Fruit fly (Drosophila melanogaster): Measurements from ENCODE around the gene Drep4.

Gene Drep4

DNA sequence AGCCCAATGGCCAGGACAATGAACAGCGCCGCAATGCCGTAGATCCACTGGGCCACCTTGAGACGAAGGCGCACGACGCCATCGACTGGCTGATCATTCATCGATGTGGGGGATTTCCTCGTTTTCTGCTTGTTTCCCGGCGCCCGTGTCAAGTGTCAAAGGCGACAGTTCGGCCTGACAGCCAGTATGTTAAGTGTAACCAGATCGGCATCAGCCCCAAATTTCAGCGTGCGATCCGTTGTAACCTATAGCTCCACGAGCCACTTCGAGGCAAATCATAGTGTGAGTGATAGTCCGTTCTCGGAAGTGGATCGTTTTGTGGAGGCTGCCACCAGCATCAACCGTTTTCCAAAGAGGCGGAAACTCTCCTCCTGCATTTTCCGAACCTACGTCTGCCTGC, 20.4 kb upstream of the Drep4 start, which contains the start of gene CG43779:
TSS of gene CG43779 (minus strand) at position 101 of the 400 bp plus-strand sequence.
- TF ChIP-seq pan (optimal IDR thresholded peaks at IDR 0.05) (no peak), Mio (GFP tag; optimal IDR thresholded peaks at IDR 0.05) (no peak), Dif (GFP tag; optimal IDR thresholded peaks at IDR 0.05; ENCODE audit: partially characterized antibody) (no peak)

DNA sequence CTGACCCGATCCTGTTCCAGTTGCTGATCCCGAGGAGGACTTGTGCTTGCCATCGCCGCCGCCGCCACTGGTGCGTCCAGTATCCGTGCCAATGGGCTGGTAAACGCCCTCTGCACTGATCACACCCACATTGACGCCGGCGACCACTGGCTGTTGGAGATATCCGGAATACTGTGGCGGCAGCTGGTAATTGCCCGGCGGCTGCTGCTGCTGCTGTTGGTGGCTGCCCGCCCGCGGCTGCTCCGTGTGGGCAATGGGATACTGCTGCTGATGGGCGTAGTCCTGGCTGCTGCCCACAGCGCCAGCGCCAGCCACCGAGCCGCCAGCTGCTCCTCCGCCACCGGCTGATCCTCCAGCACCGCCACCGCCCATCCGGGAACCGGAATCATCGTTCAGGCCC, 18.7 kb upstream of the Drep4 start:
- TF ChIP-seq Jra (GFP tag; optimal IDR thresholded peaks at IDR 0.05): no peak
- TF ChIP-seq CrebA (GFP tag; optimal IDR thresholded peaks at IDR 0.05; ENCODE audit: borderline replicate concordance): no peak

- TF ChIP-seq Hr83 (GFP tag; optimal IDR thresholded peaks at IDR 0.05; ENCODE audit: poor library complexity, severe bottlenecking) (no peak), psq (GFP tag; optimal IDR thresholded peaks at IDR 0.05) (no peak)
Measured at dm6 chr2L:13304488-13304887, 18.2 kb upstream of the Drep4 start, which contains the start of gene CG16825. Gene CG16825 (plus strand): TSS chr2L:13304788.

DNA sequence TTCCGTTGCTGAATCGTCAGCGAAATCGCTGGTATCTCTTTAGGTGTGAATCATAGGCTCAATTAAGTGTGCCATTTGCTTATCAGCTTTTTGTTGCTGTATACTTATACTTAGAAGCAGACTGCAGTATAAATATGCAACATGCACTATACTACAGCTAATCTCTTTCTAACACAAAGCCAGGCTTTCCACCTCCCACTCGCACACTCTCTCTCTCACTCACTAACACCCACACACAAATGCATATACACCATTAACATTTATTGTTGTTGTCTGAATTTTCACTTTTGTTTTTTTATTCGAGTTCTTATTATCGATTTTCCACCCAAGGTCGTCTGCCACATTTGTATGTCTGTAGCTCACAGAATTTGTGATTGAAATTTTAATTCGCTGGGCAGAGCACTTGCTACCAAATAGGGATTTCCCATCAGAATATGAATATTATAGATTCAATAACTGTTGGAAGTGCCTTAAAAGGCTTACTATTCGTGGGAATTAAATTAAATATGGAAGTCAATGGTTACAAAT, 10.5 kb upstream of the Drep4 start:
- TF ChIP-seq usp (GFP tag; optimal IDR thresholded peaks at IDR 0.05) (no peak), sage (GFP tag; optimal IDR thresholded peaks at IDR 0.05) (no peak), dsf (GFP tag; optimal IDR thresholded peaks at IDR 0.05; ENCODE audit: borderline replicate concordance) (no peak), Mio (GFP tag; optimal IDR thresholded peaks at IDR 0.05) (no peak), Dfd (GFP tag; optimal IDR thresholded peaks at IDR 0.05) (no peak), dmrt93B (GFP tag; optimal IDR thresholded peaks at IDR 0.05) (no peak)

- no peak for TF ChIP-seq CG9705 (GFP tag; optimal IDR thresholded peaks at IDR 0.05)
- no peak for TF ChIP-seq Dif (GFP tag; optimal IDR thresholded peaks at IDR 0.05; ENCODE audit: partially characterized antibody)
- TF ChIP-seq N (GFP tag; optimal IDR thresholded peaks at IDR 0.05): no peak
- TF ChIP-seq brk (GFP tag; optimal IDR thresholded peaks at IDR 0.05): no peak
- TF ChIP-seq fru (GFP tag; optimal IDR thresholded peaks at IDR 0.05): no peak
- TF ChIP-seq HLH106 (tag; optimal IDR thresholded peaks at IDR 0.05): no peak
- no peak for TF ChIP-seq woc (GFP tag; optimal IDR thresholded peaks at IDR 0.05)
- no peak for TF ChIP-seq Hr78 (GFP tag; optimal IDR thresholded peaks at IDR 0.05)
- no peak for TF ChIP-seq psq (GFP tag; optimal IDR thresholded peaks at IDR 0.05)
- peak; percentile 27 for TF ChIP-seq Hr83 (GFP tag; optimal IDR thresholded peaks at IDR 0.05; ENCODE audit: poor library complexity, severe bottlenecking)
- TF ChIP-seq Rel (GFP tag; optimal IDR thresholded peaks at IDR 0.05): no peak
- peak; percentile 20 for TF ChIP-seq Rel (tag; optimal IDR thresholded peaks at IDR 0.05)
- no peak for TF ChIP-seq sage (GFP tag; optimal IDR thresholded peaks at IDR 0.05)
- TF ChIP-seq foxo (GFP tag; optimal IDR thresholded peaks at IDR 0.05): no peak
- TF ChIP-seq tai (GFP tag; optimal IDR thresholded peaks at IDR 0.05): no peak
- TF ChIP-seq ey (GFP tag; optimal IDR thresholded peaks at IDR 0.05): no peak
- TF ChIP-seq Mio (GFP tag; optimal IDR thresholded peaks at IDR 0.05): no peak
- TF ChIP-seq h (GFP tag; optimal IDR thresholded peaks at IDR 0.05): peak; percentile 45
- TF ChIP-seq pan (optimal IDR thresholded peaks at IDR 0.05): no peak
- TF ChIP-seq Hnf4 (GFP tag; optimal IDR thresholded peaks at IDR 0.05): no peak
- no peak for TF ChIP-seq lola (GFP tag; optimal IDR thresholded peaks at IDR 0.05)
- TF ChIP-seq jim (GFP tag; optimal IDR thresholded peaks at IDR 0.05): no peak
- no peak for TF ChIP-seq OdsH (GFP tag; optimal IDR thresholded peaks at IDR 0.05)
- TF ChIP-seq rgr (GFP tag; optimal IDR thresholded peaks at IDR 0.05): no peak
- TF ChIP-seq Dfd (GFP tag; optimal IDR thresholded peaks at IDR 0.05): no peak
- no peak for TF ChIP-seq usp (GFP tag; optimal IDR thresholded peaks at IDR 0.05)
- no peak for TF ChIP-seq Myc (optimal IDR thresholded peaks at IDR 0.05)
Measured at dm6 chr2L:13295978-13296702, 9.9 kb upstream of the Drep4 start.

DNA sequence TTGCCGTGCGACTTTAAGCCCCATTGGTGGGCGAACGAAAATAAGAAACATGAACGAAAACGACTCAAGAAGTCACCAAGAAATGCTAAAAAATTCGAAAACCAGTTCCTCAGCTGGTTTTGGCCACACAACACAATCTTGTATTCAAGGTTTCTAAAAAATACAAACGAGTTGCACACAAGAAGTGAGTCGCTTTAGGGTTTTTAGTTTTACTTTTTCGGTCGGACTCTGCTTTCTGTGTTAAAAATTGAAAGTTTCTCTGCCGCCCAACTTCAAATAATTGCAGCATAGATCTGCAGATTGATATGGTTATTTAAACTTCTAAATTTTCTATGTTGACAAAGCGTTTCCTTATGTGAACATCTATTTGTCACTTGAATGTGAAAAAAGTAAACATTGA, 6.4 kb upstream of the Drep4 start, which contains the start of gene CG16824:
TSS of gene CG16824 (plus strand) at position 384 of the 400 bp plus-strand sequence.
- TF ChIP-seq dmrt93B (GFP tag; optimal IDR thresholded peaks at IDR 0.05): no peak
- TF ChIP-seq Hnf4 (GFP tag; optimal IDR thresholded peaks at IDR 0.05): no peak
- no peak for TF ChIP-seq foxo (GFP tag; optimal IDR thresholded peaks at IDR 0.05)
